Fruit fly (Drosophila melanogaster) whole organism, embryonic: ENCODE measurements around the gene Gyf.

Experiments used
- Aef1 ChIP-seq: fragments of 200-800 bp; sonication (Bioruptor generic); IDR thresholded peaks from 3 replicates; pipeline ENCODE4 v1.3.6; 2022; ENCODE audit warnings: missing biosample characterization, missing genetic modification characterization
- Bgb ChIP-seq: fragments of 200-800 bp; sonication (Bioruptor generic); IDR thresholded peaks from 2 replicates; pipeline ENCODE4 v1.3.6; 2022; ENCODE audit warnings: missing biosample characterization, missing genetic modification characterization; ENCODE audit not compliant: partially characterized antibody
- CG10274 ChIP-seq: fragments of 200-800 bp; sonication (Bioruptor generic); optimal IDR thresholded peaks from 3 replicates; lab custom pipeline; 2017; ENCODE audit warnings: missing biosample characterization, mild to moderate bottlenecking, missing genetic modification characterization
- CG11560 ChIP-seq: fragments of 200-800 bp; sonication (Bioruptor generic); IDR thresholded peaks from 3 replicates; pipeline ENCODE4 v1.3.6; 2022; ENCODE audit warnings: missing biosample characterization, missing genetic modification characterization
- CG13287 ChIP-seq: fragments of 200-800 bp; sonication (Bioruptor generic); IDR thresholded peaks from 2 replicates; pipeline ENCODE4 v1.3.6; 2022; ENCODE audit warnings: missing biosample characterization, missing genetic modification characterization; ENCODE audit not compliant: partially characterized antibody
- CG14014 ChIP-seq: fragments of 200-800 bp; sonication (Bioruptor generic); IDR thresholded peaks from 2 replicates; pipeline ENCODE4 v1.3.6; 2022; ENCODE audit warnings: missing biosample characterization, missing genetic modification characterization
- CG15269 ChIP-seq: fragments of 200-800 bp; sonication (Bioruptor generic); optimal IDR thresholded peaks from 2 replicates; lab custom pipeline; 2018; ENCODE audit warnings: missing biosample characterization, mild to moderate bottlenecking, missing genetic modification characterization, moderate library complexity
- CG15514 ChIP-seq: fragments of 200-800 bp; sonication (Bioruptor generic); optimal IDR thresholded peaks from 3 replicates; lab custom pipeline; 2017; ENCODE audit warnings: missing biosample characterization, missing genetic modification characterization, mild to moderate bottlenecking, moderate library complexity, missing genetic modification reagents
- CG17568 ChIP-seq: fragments of 200-800 bp; sonication (Bioruptor generic); optimal IDR thresholded peaks from 2 replicates; lab custom pipeline; 2018; ENCODE audit warnings: missing biosample characterization, mild to moderate bottlenecking, missing genetic modification characterization, moderate library complexity
- CG18262 ChIP-seq: fragments of 200-800 bp; optimal IDR thresholded peaks from 3 replicates; lab custom pipeline; 2019; ENCODE audit warnings: missing biosample characterization, mild to moderate bottlenecking, missing genetic modification characterization, moderate library complexity
- CG18476 ChIP-seq: fragments of 200-800 bp; sonication (Bioruptor generic); optimal IDR thresholded peaks from 2 replicates; lab custom pipeline; 2016; ENCODE audit warnings: missing biosample characterization, mild to moderate bottlenecking, missing genetic modification characterization
- CG2116 ChIP-seq: fragments of 200-800 bp; sonication (Bioruptor generic); optimal IDR thresholded peaks from 3 replicates; lab custom pipeline; 2018; ENCODE audit warnings: missing biosample characterization, mild to moderate bottlenecking, missing genetic modification characterization
- CG2202 ChIP-seq: fragments of 200-800 bp; sonication (Bioruptor generic); optimal IDR thresholded peaks from 2 replicates; lab custom pipeline; 2018; ENCODE audit warnings: missing biosample characterization, mild to moderate bottlenecking, missing genetic modification characterization
- CG2889 ChIP-seq: fragments of 200-800 bp; sonication (Bioruptor generic); IDR thresholded peaks from 3 replicates; pipeline ENCODE4 v1.3.6; 2022; ENCODE audit warnings: missing biosample characterization, missing genetic modification characterization
- CG30020 ChIP-seq: fragments of 200-800 bp; optimal IDR thresholded peaks from 2 replicates; lab custom pipeline; 2019; ENCODE audit warnings: missing biosample characterization, mild to moderate bottlenecking, missing genetic modification characterization, moderate library complexity
- CG33213 ChIP-seq: fragments of 200-800 bp; sonication (Bioruptor generic); optimal IDR thresholded peaks from 3 replicates; lab custom pipeline; 2016; ENCODE audit warnings: missing biosample characterization, missing genetic modification characterization
- CG3847 ChIP-seq: fragments of 200-800 bp; sonication (Bioruptor generic); IDR thresholded peaks from 2 replicates; pipeline ENCODE4 v1.3.6; 2022; ENCODE audit warnings: missing biosample characterization, missing genetic modification characterization
- CG4707 ChIP-seq: fragments of 200-800 bp; sonication (Bioruptor generic); optimal IDR thresholded peaks from 2 replicates; lab custom pipeline; 2018; ENCODE audit warnings: missing biosample characterization, mild to moderate bottlenecking, missing genetic modification characterization, moderate library complexity
- CG6791 ChIP-seq: fragments of 200-800 bp; sonication (Bioruptor generic); IDR thresholded peaks from 3 replicates; pipeline ENCODE4 v1.3.6; 2022; ENCODE audit warnings: missing biosample characterization, missing genetic modification characterization; ENCODE audit not compliant: partially characterized antibody
- CG8281 ChIP-seq: fragments of 200-800 bp; sonication (Bioruptor generic); optimal IDR thresholded peaks from 2 replicates; lab custom pipeline; 2018; ENCODE audit warnings: missing biosample characterization, mild to moderate bottlenecking, missing genetic modification characterization, moderate library complexity
- CG8290 ChIP-seq, 3 experiments: fragments of 200-800 bp; sonication (Bioruptor generic); optimal IDR thresholded peaks; 2 replicates each; lab custom pipeline; 2016 to 2019; ENCODE audit warnings: missing biosample characterization in 3 of 3, missing genetic modification characterization in 3 of 3, mild to moderate bottlenecking in 2 of 3, moderate library complexity in 1 of 3
- CG8359 ChIP-seq: fragments of 200-800 bp; sonication (Bioruptor generic); optimal IDR thresholded peaks from 2 replicates; lab custom pipeline; 2017; ENCODE audit warnings: missing biosample characterization, mild to moderate bottlenecking, missing genetic modification characterization, borderline replicate concordance
- Deaf1 ChIP-seq: fragments of 200-800 bp; optimal IDR thresholded peaks from 3 replicates; lab custom pipeline; 2019; ENCODE audit warnings: missing biosample characterization, mild to moderate bottlenecking, missing genetic modification characterization, moderate library complexity
- NC2β ChIP-seq: fragments of 200-800 bp; sonication (Bioruptor generic); optimal IDR thresholded peaks from 2 replicates; lab custom pipeline; 2016; ENCODE audit warnings: missing biosample characterization, missing genetic modification characterization
- Nf-YB ChIP-seq: fragments of 200-800 bp; sonication (Bioruptor generic); optimal IDR thresholded peaks from 3 replicates; lab custom pipeline; 2019; ENCODE audit warnings: missing biosample characterization, mild to moderate bottlenecking, missing genetic modification characterization, moderate library complexity
- Oli ChIP-seq: fragments of 200-800 bp; sonication (Bioruptor generic); optimal IDR thresholded peaks from 2 replicates; lab custom pipeline; 2018; ENCODE audit warnings: missing biosample characterization, mild to moderate bottlenecking, missing genetic modification characterization, moderate library complexity
- Sry-δ ChIP-seq: fragments of 200-800 bp; sonication (Bioruptor generic); optimal IDR thresholded peaks from 2 replicates; lab custom pipeline; 2016; ENCODE audit warnings: missing biosample characterization, missing genetic modification characterization
- YL-1 ChIP-seq: fragments of 200-800 bp; sonication (Bioruptor generic); optimal IDR thresholded peaks from 3 replicates; lab custom pipeline; 2017; ENCODE audit warnings: missing biosample characterization, mild to moderate bottlenecking, missing genetic modification characterization
- amos ChIP-seq: fragments of 200-800 bp; sonication (Bioruptor generic); IDR thresholded peaks from 2 replicates; pipeline ENCODE4 v1.3.6; 2022; ENCODE audit warnings: missing biosample characterization, missing genetic modification characterization; ENCODE audit not compliant: partially characterized antibody
- ara ChIP-seq: fragments of 200-800 bp; sonication (Bioruptor generic); IDR thresholded peaks from 2 replicates; pipeline ENCODE4 v1.3.6; 2022; ENCODE audit warnings: missing biosample characterization, missing genetic modification characterization
- dm ChIP-seq: fragments of 200-800 bp; sonication (Bioruptor generic); optimal IDR thresholded peaks from 3 replicates; lab custom pipeline; 2016; ENCODE audit warnings: missing biosample characterization, missing genetic modification characterization
- eve ChIP-seq, 2 experiments: fragments of >200 bp; optimal IDR thresholded peaks; 2 replicates each; lab custom pipeline; 2017; ENCODE audit warnings: missing biosample characterization in 2 of 2, missing genetic modification characterization in 2 of 2
- hkb ChIP-seq, 2 experiments: fragments of 200-800 bp in 1 of 2; fragments of >200 bp in 1 of 2; sonication (Bioruptor generic) in 1 of 2; IDR thresholded peaks in 1 of 2; optimal IDR thresholded peaks in 1 of 2; 2 replicates each; pipeline versions ENCODE4 v1.3.6 to Lab custom; 2017 to 2022; ENCODE audit warnings: missing biosample characterization in 1 of 2, missing genetic modification characterization in 1 of 2
- insv ChIP-seq, 2 experiments: fragments of 200-800 bp; sonication (Bioruptor generic); optimal IDR thresholded peaks; 3 replicates each; lab custom pipeline; 2016 to 2018; ENCODE audit warnings: missing biosample characterization in 2 of 2, missing genetic modification characterization in 2 of 2
- mam ChIP-seq: fragments of 200-800 bp; sonication (Bioruptor generic); optimal IDR thresholded peaks from 3 replicates; lab custom pipeline; 2016; ENCODE audit warnings: missing biosample characterization, missing genetic modification characterization
- mirr ChIP-seq: fragments of 200-800 bp; sonication (Bioruptor generic); optimal IDR thresholded peaks from 3 replicates; lab custom pipeline; 2018; ENCODE audit warnings: missing biosample characterization, mild to moderate bottlenecking, missing genetic modification characterization
- phol ChIP-seq: fragments of 200-800 bp; sonication (Bioruptor generic); optimal IDR thresholded peaks from 3 replicates; lab custom pipeline; 2018; ENCODE audit warnings: missing biosample characterization, mild to moderate bottlenecking, missing genetic modification characterization, moderate library complexity
- pita ChIP-seq: fragments of 200-800 bp; sonication (Bioruptor generic); optimal IDR thresholded peaks from 2 replicates; lab custom pipeline; 2017; ENCODE audit warnings: missing biosample characterization, mild to moderate bottlenecking, missing genetic modification characterization
- pzg ChIP-seq: fragments of 200-800 bp; sonication (Bioruptor generic); optimal IDR thresholded peaks from 3 replicates; lab custom pipeline; 2018; ENCODE audit warnings: missing biosample characterization, mild to moderate bottlenecking, missing genetic modification characterization, moderate library complexity
- row ChIP-seq: fragments of 200-800 bp; sonication (Bioruptor generic); IDR thresholded peaks from 3 replicates; pipeline ENCODE4 v1.3.6; 2022; ENCODE audit warnings: missing biosample characterization, missing genetic modification characterization
- sd ChIP-seq: fragments of 200-800 bp; sonication (Bioruptor generic); optimal IDR thresholded peaks from 3 replicates; lab custom pipeline; 2018; ENCODE audit warnings: missing biosample characterization, mild to moderate bottlenecking, missing genetic modification characterization, moderate library complexity
- stwl ChIP-seq: fragments of 200-800 bp; sonication (Bioruptor generic); optimal IDR thresholded peaks from 3 replicates; lab custom pipeline; 2018; ENCODE audit warnings: missing biosample characterization, mild to moderate bottlenecking, missing genetic modification characterization, moderate library complexity
- tio ChIP-seq: fragments of 200-800 bp; sonication (Bioruptor generic); optimal IDR thresholded peaks from 2 replicates; lab custom pipeline; 2017; ENCODE audit warnings: missing biosample characterization, missing genetic modification characterization, inconsistent platforms
- tll ChIP-seq, 2 experiments: fragments of 200-800 bp in 1 of 2; fragments of >200 bp in 1 of 2; sonication (Bioruptor generic) in 1 of 2; optimal IDR thresholded peaks; 2 replicates each; lab custom pipeline; 2017 to 2019; ENCODE audit warnings: missing biosample characterization in 2 of 2, missing genetic modification characterization in 2 of 2, mild to moderate bottlenecking in 1 of 2, moderate library complexity in 1 of 2
- trem ChIP-seq: fragments of 200-800 bp; optimal IDR thresholded peaks from 3 replicates; lab custom pipeline; 2019; ENCODE audit warnings: missing biosample characterization, mild to moderate bottlenecking, missing genetic modification characterization, moderate library complexity
- unc-4 ChIP-seq: fragments of 200-800 bp; sonication (Bioruptor generic); IDR thresholded peaks from 2 replicates; pipeline ENCODE4 v1.3.6; 2022; ENCODE audit warnings: missing biosample characterization, missing genetic modification characterization; ENCODE audit not compliant: partially characterized antibody
- zen ChIP-seq: fragments of 200-800 bp; sonication (Bioruptor generic); optimal IDR thresholded peaks from 3 replicates; lab custom pipeline; 2018; ENCODE audit warnings: missing biosample characterization, mild to moderate bottlenecking, missing genetic modification characterization, moderate library complexity
- zen2 ChIP-seq: fragments of 200-800 bp; sonication (Bioruptor generic); IDR thresholded peaks from 3 replicates; pipeline ENCODE4 v1.3.6; 2022; ENCODE audit warnings: missing biosample characterization, missing genetic modification characterization; ENCODE audit not compliant: partially characterized antibody

Gene Gyf

DNA sequence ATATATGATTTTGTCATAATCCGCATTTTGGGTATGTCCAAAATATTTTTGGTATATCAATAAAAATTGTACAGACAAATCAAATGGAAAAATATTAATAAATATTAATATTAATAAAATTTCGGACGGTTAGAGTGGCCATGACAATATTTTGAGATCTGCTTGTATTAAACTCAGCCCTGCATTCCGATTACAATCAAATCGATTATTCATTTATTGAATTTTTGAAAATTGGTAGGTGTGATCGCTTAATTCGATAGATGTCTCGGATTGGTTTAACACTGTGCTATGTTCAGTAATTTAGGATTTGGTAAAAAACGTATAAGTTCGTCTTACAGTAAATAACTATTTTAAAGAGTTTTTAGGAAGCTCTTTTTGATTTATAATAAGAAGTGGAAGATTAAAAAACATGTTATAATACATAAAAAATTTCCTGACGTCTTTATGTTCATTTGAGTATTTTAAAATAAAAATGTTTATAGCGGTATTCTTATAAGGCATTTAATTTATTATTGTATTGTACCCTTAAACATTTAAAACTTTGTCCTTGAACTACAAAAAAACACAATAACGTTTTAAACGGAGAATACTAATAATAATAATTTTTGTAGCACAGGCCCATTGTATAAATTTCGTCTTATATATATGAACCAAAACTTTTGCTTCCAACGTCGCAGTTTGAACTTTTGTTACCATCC is 31.8 kb downstream of the Gyf start (continued):
- TF ChIP-seq trem (tag; lab: Kevin White, UChicago) (peak; percentile 58), pita (GFP tag; lab: Kevin White, UChicago) (peak; percentile 76), phol (tag; lab: Kevin White, UChicago) (peak; percentile 30), Sry-δ (GFP tag; lab: Kevin White, UChicago) (peak; percentile 41), CG15514 (peak; percentile 49), CG11560 (tag; lab: Robert Waterston, UW) (peak; percentile 98), ara (no peak), CG13287 (peak; percentile 44; the same call in 1 of the 2 replicates), zen (tag; lab: Kevin White, UChicago) (peak; percentile 50), sd (tag; lab: Kevin White, UChicago) (peak; percentile 52), CG14014 (GFP tag; lab: Robert Waterston, UW) (no peak), CG17568 (GFP tag; lab: Kevin White, UChicago) (no peak), CG15269 (tag; lab: Kevin White, UChicago) (no peak), row (peak; percentile 45; the same call in 2 of the 3 replicates), CG2202 (tag; lab: Kevin White, UChicago) (no peak), mirr (GFP tag; lab: Kevin White, UChicago) (no peak), CG18262 (tag; lab: Kevin White, UChicago) (peak; percentile 11), CG8359 (GFP tag; lab: Kevin White, UChicago) (no peak), CG30020 (peak; percentile 40), CG33213 (GFP tag; lab: Kevin White, UChicago) (peak; percentile 98), Bgb (GFP tag; lab: Robert Waterston, UW) (peak; percentile 63), CG6791 (GFP tag; lab: Robert Waterston, UW) (peak; percentile 76; the same call in 1 of the 3 replicates), unc-4 (0 out of 2 replicates have a peak, but pooled peaks have one; percentile 11), CG4707 (GFP tag; lab: Kevin White, UChicago) (peak; percentile 28), CG8290 (GFP tag; optimal IDR thresholded peaks at IDR 0.05; lab: Kevin White, UChicago) (peak; percentile 88), CG8290 (tag; optimal IDR thresholded peaks at IDR 0.05; lab: Kevin White, UChicago) (peak in 1 of 2 experiments; percentile 80), CG2889 (no peak), stwl (tag; lab: Kevin White, UChicago) (peak; percentile 100), CG2116 (peak; percentile 99), CG18476 (GFP tag; lab: Kevin White, UChicago) (peak; percentile 24), pzg (peak; percentile 62), tio (GFP tag; lab: Kevin White, UChicago) (no peak), NC2β (GFP tag; lab: Kevin White, UChicago) (no peak), CG3847 (GFP tag; lab: Robert Waterston, UW) (no peak; the same call in 1 of the 2 replicates), amos (GFP tag; lab: Robert Waterston, UW) (peak; percentile 42), insv (GFP tag; optimal IDR thresholded peaks at IDR 0.05; lab: Kevin White, UChicago) (no peak)

DNA sequence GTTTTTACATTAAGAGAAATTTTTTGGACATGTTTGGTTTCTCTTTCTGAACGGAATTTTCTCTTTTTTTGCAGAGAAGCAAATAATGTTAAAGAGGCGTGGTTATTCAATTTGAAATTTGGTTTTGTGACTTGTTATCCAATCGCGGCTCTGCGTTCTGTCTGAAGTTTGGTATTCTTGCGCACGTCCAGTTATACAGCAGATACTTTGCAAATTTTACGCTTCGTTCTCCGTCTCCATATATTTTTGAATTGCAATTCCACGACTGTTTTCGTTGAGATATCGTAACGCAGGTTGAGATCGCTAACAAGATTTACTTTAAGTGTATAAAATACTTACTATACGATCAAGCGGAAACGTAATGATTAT is 32.4 kb downstream of the Gyf start:
- TF ChIP-seq YL-1 (no peak), Nf-YB (GFP tag; lab: Kevin White, UChicago) (peak; percentile 97), CG10274 (GFP tag; lab: Kevin White, UChicago) (no peak), Oli (no peak), hkb (optimal IDR thresholded peaks at IDR 0.05; lab: Kevin White, UChicago) (no peak), hkb (GFP tag; IDR thresholded peaks at IDR 0.05; lab: Robert Waterston, UW) (no peak), CG8281 (tag; lab: Kevin White, UChicago) (no peak), zen2 (no peak), eve (GFP tag; optimal IDR thresholded peaks at IDR 0.05; lab: Kevin White, UChicago) (peak in 1 of 2 experiments; percentile 90), Aef1 (no peak), tll (GFP tag; optimal IDR thresholded peaks at IDR 0.05; lab: Kevin White, UChicago) (peak in 1 of 2 experiments; percentile 18), dm (no peak), Deaf1 (tag; lab: Kevin White, UChicago) (peak; percentile 5), mam (GFP tag; lab: Kevin White, UChicago) (no peak)
